Worm (Caenorhabditis elegans): ENCODE results near the gene grd-12.
A peak's percentile ranks its signal among the peaks of the same experiment; 100 is the strongest.

Gene grd-12

ce11 chrV:15002184-15002690 is 23.9 kb downstream of the grd-12 start, which contains the start of the genes fib-1 and mut-15 (continued):
- TF ChIP-seq daf-16 (GFP tag; optimal IDR thresholded peaks at IDR 0.05) (peak in 1 of 2 experiments; percentile 42), daf-16 (tag; optimal IDR thresholded peaks at IDR 0.05) (peak; percentile 54), unc-39 (tag; optimal IDR thresholded peaks at IDR 0.05) (no peak), ceh-62 (tag; optimal IDR thresholded peaks at IDR 0.05) (no peak), nhr-76 (tag; optimal IDR thresholded peaks at IDR 0.05) (no peak), nhr-48 (tag; optimal IDR thresholded peaks at IDR 0.05) (peak; percentile 44), hlh-11 (tag; optimal IDR thresholded peaks at IDR 0.05) (peak; percentile 88), unc-130 (GFP tag; optimal IDR thresholded peaks at IDR 0.05) (peak; percentile 94), mep-1 (tag; optimal IDR thresholded peaks at IDR 0.05) (peak; percentile 96), rbr-2 (tag; optimal IDR thresholded peaks at IDR 0.05) (peak; percentile 92), lin-29 (GFP tag; IDR thresholded peaks at IDR 0.05) (no peak), daf-12 (tag; optimal IDR thresholded peaks at IDR 0.05) (no peak), Y75B8A.6 (GFP tag; IDR thresholded peaks at IDR 0.05) (no peak), nhr-11 (tag; optimal IDR thresholded peaks at IDR 0.05) (peak; percentile 91)

ce11 chrV:15004800-15005199 is 26.5 kb downstream of the grd-12 start, which contains the start of gene hrde-2:
Gene hrde-2, plus strand, starts transcription at chrV:15005100.
- no peak for TF ChIP-seq madf-5 (GFP tag; IDR thresholded peaks at IDR 0.05)
- no peak for TF ChIP-seq F10B5.3 (tag; optimal IDR thresholded peaks at IDR 0.05)
- no peak for TF ChIP-seq arid-1 (GFP tag; conservative IDR thresholded peaks at IDR 0.05)
- no peak for TF ChIP-seq hmg-1.1 (GFP tag; IDR thresholded peaks at IDR 0.05)
- no peak for TF ChIP-seq ama-1 (optimal IDR thresholded peaks at IDR 0.05)
- TF ChIP-seq saeg-2 (GFP tag; IDR thresholded peaks at IDR 0.05), result no peak
- TF ChIP-seq spr-1 (tag; optimal IDR thresholded peaks at IDR 0.05), result no peak
- TF ChIP-seq hlh-30 (tag; optimal IDR thresholded peaks at IDR 0.05; ENCODE audit: insufficient read depth), result no peak
- no peak for TF ChIP-seq fos-1 (tag; optimal IDR thresholded peaks at IDR 0.05)
- no peak for TF ChIP-seq Y48G9A.11 (GFP tag; IDR thresholded peaks at IDR 0.05)
- TF ChIP-seq madf-9 (GFP tag; conservative IDR thresholded peaks at IDR 0.05), result no peak
- TF ChIP-seq tag-97 (GFP tag; IDR thresholded peaks at IDR 0.05), result no peak
- no peak for TF ChIP-seq hlh-11 (tag; optimal IDR thresholded peaks at IDR 0.05)
- TF ChIP-seq ces-1 (GFP tag; optimal IDR thresholded peaks at IDR 0.05), result no peak
- TF ChIP-seq aha-1 (tag), result no peak

ce11 chrV:15011560-15011959 is 33.3 kb downstream of the grd-12 start, which contains the start of gene nmr-2:
Gene nmr-2, minus strand, starts transcription at chrV:15011660.
- TF ChIP-seq zip-2 (tag; optimal IDR thresholded peaks at IDR 0.05), result no peak
- TF ChIP-seq ama-1 (optimal IDR thresholded peaks at IDR 0.05), result peak; percentile 42

- TF ChIP-seq ztf-11 (tag; optimal IDR thresholded peaks at IDR 0.05) (no peak), R02D3.7 (tag; optimal IDR thresholded peaks at IDR 0.05) (no peak), lim-7 (GFP tag; IDR thresholded peaks at IDR 0.05) (0 out of 2 replicates have a peak, but pooled peaks have one; percentile 15), mdl-1 (tag; optimal IDR thresholded peaks at IDR 0.05) (no peak), arid-1 (GFP tag; conservative IDR thresholded peaks at IDR 0.05) (no peak), gei-8 (GFP tag; optimal IDR thresholded peaks at IDR 0.05) (peak; percentile 46), vab-7 (GFP tag; IDR thresholded peaks at IDR 0.05) (peak; percentile 60), unc-62 (GFP tag; optimal IDR thresholded peaks at IDR 0.05 in 1 of 2) (peak in 1 of 2 experiments; percentile 60), unc-62 (tag; optimal IDR thresholded peaks at IDR 0.05) (no peak), nhr-237 (tag; optimal IDR thresholded peaks at IDR 0.05) (no peak), spr-1 (tag; optimal IDR thresholded peaks at IDR 0.05) (peak; percentile 21), set-16 (GFP tag; IDR thresholded peaks at IDR 0.05) (no peak), nhr-48 (tag; optimal IDR thresholded peaks at IDR 0.05) (peak; percentile 40), dmd-9 (GFP tag; IDR thresholded peaks at IDR 0.05) (no peak), nhr-42 (GFP tag; IDR thresholded peaks at IDR 0.05) (0 out of 2 replicates have a peak, but pooled peaks have one; percentile 14), pha-4 (GFP tag; IDR thresholded peaks at IDR 0.05) (0 out of 2 replicates have a peak, but pooled peaks have one; percentile 33), pha-4 (tag; optimal IDR thresholded peaks at IDR 0.05) (no peak), ceh-44 (GFP tag; IDR thresholded peaks at IDR 0.05) (0 out of 2 replicates have a peak, but pooled peaks have one; percentile 19), dmd-8 (GFP tag; IDR thresholded peaks at IDR 0.05) (peak; percentile 41; the same call in 1 of the 2 replicates), mep-1 (tag; optimal IDR thresholded peaks at IDR 0.05) (no peak), T20F7.1 (GFP tag; optimal IDR thresholded peaks at IDR 0.05) (peak; percentile 17)
Observed at ce11 chrV:15012542-15013301, 34.4 kb downstream of the grd-12 start.
